Worm (Caenorhabditis elegans): ENCODE measurements around the gene M01D1.12.

- no peak for TF ChIP-seq lin-1 (GFP tag; IDR thresholded peaks at IDR 0.05)
- no peak for TF ChIP-seq php-3 (GFP tag; IDR thresholded peaks at IDR 0.05)
- no peak for TF ChIP-seq snpc-4 (tag; optimal IDR thresholded peaks at IDR 0.05)
- no peak for TF ChIP-seq lin-38 (GFP tag; IDR thresholded peaks at IDR 0.05)
- no peak for TF ChIP-seq nhr-237 (tag; optimal IDR thresholded peaks at IDR 0.05)
- TF ChIP-seq fos-1 (tag; optimal IDR thresholded peaks at IDR 0.05): no peak
Measured at ce11 chrII:1075424-1075823, 48.7 kb downstream of the M01D1.12 start, which contains the start of gene K02E7.11.

Measured in whole organism, L4 larva.